Worm (Caenorhabditis elegans): ENCODE results near the gene vrk-1.
A peak's percentile ranks its signal among the peaks of the same experiment; 100 is the strongest.

vrk-1 gene

ce11 chrII:5959575-5960119 lies 37.9 kb downstream of the vrk-1 start:
- TF ChIP-seq lsy-2 (tag; optimal IDR thresholded peaks at IDR 0.05): peak in 1 of 2 experiments; percentile 1
- TF ChIP-seq crh-2 (tag; optimal IDR thresholded peaks at IDR 0.05): no peak
- TF ChIP-seq nhr-21 (tag; optimal IDR thresholded peaks at IDR 0.05): peak; percentile 52
- TF ChIP-seq nhr-77 (tag; optimal IDR thresholded peaks at IDR 0.05): no peak
- no peak for TF ChIP-seq R02D3.7 (tag; optimal IDR thresholded peaks at IDR 0.05)
- TF ChIP-seq F13H6.1 (tag; optimal IDR thresholded peaks at IDR 0.05): no peak
- no peak for TF ChIP-seq snpc-4 (tag; optimal IDR thresholded peaks at IDR 0.05)

ce11 chrII:5961317-5961716 lies 39.5 kb downstream of the vrk-1 start, which contains the start of gene B0034.7:
Gene B0034.7, plus strand, starts transcription at chrII:5961617.
- TF ChIP-seq zag-1 (tag; optimal IDR thresholded peaks at IDR 0.05) (no peak), aly-2 (tag; optimal IDR thresholded peaks at IDR 0.05) (no peak), mbf-1 (tag; optimal IDR thresholded peaks at IDR 0.05) (no peak), ceh-82 (tag; optimal IDR thresholded peaks at IDR 0.05) (no peak), sma-3 (GFP tag; optimal IDR thresholded peaks at IDR 0.05) (no peak), ztf-11 (tag; optimal IDR thresholded peaks at IDR 0.05) (no peak), elt-1 (tag; optimal IDR thresholded peaks at IDR 0.05) (no peak), peb-1 (tag; optimal IDR thresholded peaks at IDR 0.05) (no peak)

- peak; percentile 34 for TF ChIP-seq sma-9 (GFP tag; optimal IDR thresholded peaks at IDR 0.05)
- TF ChIP-seq sma-9 (tag; optimal IDR thresholded peaks at IDR 0.05): no peak
- TF ChIP-seq snpc-4 (tag; optimal IDR thresholded peaks at IDR 0.05): no peak
- TF ChIP-seq nhr-23 (tag; optimal IDR thresholded peaks at IDR 0.05): no peak
- no peak for TF ChIP-seq ceh-82 (tag; optimal IDR thresholded peaks at IDR 0.05)
- TF ChIP-seq zag-1 (tag; optimal IDR thresholded peaks at IDR 0.05): peak; percentile 23
- no peak for TF ChIP-seq ama-1 (optimal IDR thresholded peaks at IDR 0.05)
- TF ChIP-seq nhr-77 (tag; optimal IDR thresholded peaks at IDR 0.05): no peak
- TF ChIP-seq mbf-1 (tag; optimal IDR thresholded peaks at IDR 0.05): no peak
- TF ChIP-seq nhr-129 (tag; optimal IDR thresholded peaks at IDR 0.05): no peak
- TF ChIP-seq nhr-6 (tag; optimal IDR thresholded peaks at IDR 0.05): no peak
- no peak for TF ChIP-seq nhr-25 (tag; optimal IDR thresholded peaks at IDR 0.05)
- TF ChIP-seq lsy-2 (tag; optimal IDR thresholded peaks at IDR 0.05): peak in 1 of 2 experiments; percentile 6
- no peak for TF ChIP-seq elt-3 (tag; optimal IDR thresholded peaks at IDR 0.05)
Observed at ce11 chrII:5962343-5962742, 40.6 kb downstream of the vrk-1 start.

- TF ChIP-seq dmd-4 (tag; optimal IDR thresholded peaks at IDR 0.05) (peak; percentile 54), nhr-21 (tag; optimal IDR thresholded peaks at IDR 0.05) (peak; percentile 16), R02D3.7 (tag; optimal IDR thresholded peaks at IDR 0.05) (no peak), unc-55 (GFP tag; optimal IDR thresholded peaks at IDR 0.05) (no peak)
Observed at ce11 chrII:5964962-5965361, 43.2 kb downstream of the vrk-1 start.

ce11 chrII:5966637-5967036 lies 44.9 kb downstream of the vrk-1 start:
- TF ChIP-seq alr-1 (tag; optimal IDR thresholded peaks at IDR 0.05) (no peak), ama-1 (optimal IDR thresholded peaks at IDR 0.05) (no peak), C34F6.9 (tag; optimal IDR thresholded peaks at IDR 0.05) (peak; percentile 39), F13H6.1 (tag; optimal IDR thresholded peaks at IDR 0.05) (peak; percentile 16), fos-1 (tag; optimal IDR thresholded peaks at IDR 0.05) (no peak), lin-11 (tag; optimal IDR thresholded peaks at IDR 0.05) (peak; percentile 55), ztf-1 (GFP tag; conservative IDR thresholded peaks at IDR 0.05) (no peak), R02D3.7 (tag; optimal IDR thresholded peaks at IDR 0.05) (no peak), ceh-82 (tag; optimal IDR thresholded peaks at IDR 0.05) (no peak), ceh-16 (tag; optimal IDR thresholded peaks at IDR 0.05) (no peak), nhr-12 (tag; optimal IDR thresholded peaks at IDR 0.05) (no peak), mab-5 (tag; optimal IDR thresholded peaks at IDR 0.05) (no peak), dmd-4 (tag; optimal IDR thresholded peaks at IDR 0.05) (no peak), elt-3 (tag; optimal IDR thresholded peaks at IDR 0.05) (no peak), nhr-10 (tag; optimal IDR thresholded peaks at IDR 0.05) (no peak), ztf-11 (tag; optimal IDR thresholded peaks at IDR 0.05) (no peak), aly-2 (tag; optimal IDR thresholded peaks at IDR 0.05) (no peak), nhr-6 (tag; optimal IDR thresholded peaks at IDR 0.05) (no peak), unc-55 (GFP tag; optimal IDR thresholded peaks at IDR 0.05) (peak; percentile 26), nhr-237 (tag; optimal IDR thresholded peaks at IDR 0.05) (no peak), nhr-25 (tag; optimal IDR thresholded peaks at IDR 0.05) (no peak), blmp-1 (tag; optimal IDR thresholded peaks at IDR 0.05; ENCODE audit: insufficient read depth) (no peak), lin-13 (GFP tag; optimal IDR thresholded peaks at IDR 0.05) (no peak), unc-62 (GFP tag; optimal IDR thresholded peaks at IDR 0.05) (no peak), nhr-11 (tag; optimal IDR thresholded peaks at IDR 0.05) (no peak), mdl-1 (tag; optimal IDR thresholded peaks at IDR 0.05) (no peak), nhr-23 (tag; optimal IDR thresholded peaks at IDR 0.05) (no peak), unc-39 (tag; optimal IDR thresholded peaks at IDR 0.05) (no peak), nhr-77 (tag; optimal IDR thresholded peaks at IDR 0.05) (no peak), peb-1 (tag; optimal IDR thresholded peaks at IDR 0.05) (no peak), sma-9 (GFP tag; optimal IDR thresholded peaks at IDR 0.05) (peak; percentile 2), sma-9 (tag; optimal IDR thresholded peaks at IDR 0.05) (no peak), mbf-1 (tag; optimal IDR thresholded peaks at IDR 0.05) (no peak), nhr-129 (tag; optimal IDR thresholded peaks at IDR 0.05) (peak; percentile 32), lsy-2 (tag; optimal IDR thresholded peaks at IDR 0.05) (peak in 1 of 2 experiments; percentile 21), nhr-21 (tag; optimal IDR thresholded peaks at IDR 0.05) (no peak), ztf-4 (tag; optimal IDR thresholded peaks at IDR 0.05) (no peak), snpc-4 (tag; optimal IDR thresholded peaks at IDR 0.05) (peak; percentile 23), elt-1 (tag; optimal IDR thresholded peaks at IDR 0.05) (no peak), crh-2 (tag; optimal IDR thresholded peaks at IDR 0.05) (no peak)

Data from whole organism, L2 larva.